Fruit fly (Drosophila melanogaster) whole organism, prepupa: Measurements from ENCODE around the gene eEF1alpha2.
A peak's percentile ranks its signal among the peaks of the same experiment; 100 is the strongest.

Source experiments
- Blimp-1 ChIP-seq: fragments of 200-800 bp; sonication (Bioruptor generic); optimal IDR thresholded peaks from 3 replicates; lab custom pipeline; 2017; ENCODE audit warnings: missing biosample characterization, missing genetic modification characterization, mild to moderate bottlenecking, moderate library complexity, missing genetic modification reagents
- CG10631 ChIP-seq: fragments of 200-800 bp; sonication (Bioruptor generic); optimal IDR thresholded peaks from 2 replicates; lab custom pipeline; 2016; ENCODE audit warnings: missing biosample characterization, missing genetic modification characterization
- CG10669 ChIP-seq: fragments of 200-800 bp; sonication (Bioruptor generic); optimal IDR thresholded peaks from 3 replicates; lab custom pipeline; 2018; ENCODE audit warnings: missing biosample characterization, mild to moderate bottlenecking, missing genetic modification characterization, moderate library complexity
- CG11294 ChIP-seq: fragments of 200-800 bp; sonication (Bioruptor generic); IDR thresholded peaks from 2 replicates; pipeline ENCODE4 v1.3.6; 2022; ENCODE audit warnings: missing biosample characterization, missing genetic modification characterization
- CG11902 ChIP-seq: fragments of 200-800 bp; sonication (Bioruptor generic); optimal IDR thresholded peaks from 3 replicates; lab custom pipeline; 2016; ENCODE audit warnings: missing biosample characterization, missing genetic modification characterization
- CG15336 ChIP-seq: fragments of 200-800 bp; sonication (Bioruptor generic); IDR thresholded peaks from 2 replicates; pipeline ENCODE4 v1.3.6; 2022; ENCODE audit warnings: missing biosample characterization, missing genetic modification characterization
- CG1621 ChIP-seq: fragments of 200-800 bp; sonication (Bioruptor generic); optimal IDR thresholded peaks from 3 replicates; lab custom pipeline; 2018; ENCODE audit warnings: missing biosample characterization, mild to moderate bottlenecking, missing genetic modification characterization
- CG16779 ChIP-seq: fragments of 200-800 bp; sonication (Bioruptor generic); optimal IDR thresholded peaks from 3 replicates; lab custom pipeline; 2017; ENCODE audit warnings: missing biosample characterization, mild to moderate bottlenecking, missing genetic modification characterization
- CG3032 ChIP-seq: fragments of 200-800 bp; optimal IDR thresholded peaks from 2 replicates; lab custom pipeline; 2019; ENCODE audit warnings: missing biosample characterization, mild to moderate bottlenecking, missing genetic modification characterization, moderate library complexity
- CG32006 ChIP-seq: fragments of 200-800 bp; sonication (Bioruptor generic); optimal IDR thresholded peaks from 3 replicates; lab custom pipeline; 2017; ENCODE audit warnings: missing biosample characterization, mild to moderate bottlenecking, missing genetic modification characterization
- CG3919 ChIP-seq: fragments of 200-800 bp; sonication (Bioruptor generic); optimal IDR thresholded peaks from 3 replicates; lab custom pipeline; 2016; ENCODE audit warnings: missing biosample characterization, missing genetic modification characterization
- CG4318 ChIP-seq: fragments of 200-800 bp; sonication (Bioruptor generic); optimal IDR thresholded peaks from 3 replicates; lab custom pipeline; 2017; ENCODE audit warnings: missing biosample characterization, mild to moderate bottlenecking, missing genetic modification characterization
- CG6163 ChIP-seq: fragments of 200-800 bp; sonication (Bioruptor generic); IDR thresholded peaks from 3 replicates; pipeline ENCODE4 v1.3.6; 2022; ENCODE audit warnings: missing biosample characterization, missing genetic modification characterization
- CG6276 ChIP-seq: fragments of 200-800 bp; sonication (Bioruptor generic); optimal IDR thresholded peaks from 2 replicates; lab custom pipeline; 2017; ENCODE audit warnings: missing biosample characterization, mild to moderate bottlenecking, missing genetic modification characterization
- CG6792 ChIP-seq: fragments of 200-800 bp; sonication (Bioruptor generic); optimal IDR thresholded peaks from 3 replicates; lab custom pipeline; 2016; ENCODE audit warnings: missing biosample characterization, missing genetic modification characterization
- CG6808 ChIP-seq: fragments of 200-800 bp; sonication (Bioruptor generic); optimal IDR thresholded peaks from 3 replicates; lab custom pipeline; 2017; ENCODE audit warnings: missing biosample characterization, missing genetic modification characterization, mild to moderate bottlenecking, moderate library complexity, missing genetic modification reagents
- CG8119 ChIP-seq: fragments of 200-800 bp; sonication (Bioruptor generic); IDR thresholded peaks from 3 replicates; pipeline ENCODE4 v1.3.6; 2022; ENCODE audit warnings: missing biosample characterization, missing genetic modification characterization
- Eip75B ChIP-seq: fragments of 200-800 bp; sonication (Bioruptor generic); optimal IDR thresholded peaks from 3 replicates; lab custom pipeline; 2016; ENCODE audit warnings: missing biosample characterization, missing genetic modification characterization
- Eip78C ChIP-seq: fragments of 200-800 bp; sonication (Bioruptor generic); peaks from one replicate; lab custom pipeline; 2016; ENCODE audit warnings: missing biosample characterization, missing genetic modification characterization
- Gug ChIP-seq: fragments of 200-800 bp; sonication (Bioruptor generic); IDR thresholded peaks from 2 replicates; pipeline ENCODE4 v1.3.6; 2022; ENCODE audit warnings: missing biosample characterization, missing genetic modification characterization
- Hr39 ChIP-seq: fragments of 200-800 bp; sonication (Bioruptor generic); optimal IDR thresholded peaks from 2 replicates; lab custom pipeline; 2016; ENCODE audit warnings: missing biosample characterization, missing genetic modification characterization
- Hr4 ChIP-seq: fragments of 200-800 bp; sonication (Bioruptor generic); optimal IDR thresholded peaks from 3 replicates; lab custom pipeline; 2016; ENCODE audit warnings: missing biosample characterization, missing genetic modification characterization
- Lpt ChIP-seq: fragments of 200-800 bp; sonication (Bioruptor generic); optimal IDR thresholded peaks from 3 replicates; lab custom pipeline; 2016; ENCODE audit warnings: missing biosample characterization, missing genetic modification characterization
- OdsH ChIP-seq: fragments of 200-800 bp; sonication (Bioruptor generic); optimal IDR thresholded peaks from 3 replicates; lab custom pipeline; 2016; ENCODE audit warnings: missing biosample characterization, missing genetic modification characterization
- Sox102F ChIP-seq: fragments of 200-800 bp; sonication (Bioruptor generic); optimal IDR thresholded peaks from 2 replicates; lab custom pipeline; 2016; ENCODE audit warnings: missing biosample characterization, mild to moderate bottlenecking, missing genetic modification characterization
- Sox14 ChIP-seq: fragments of 200-800 bp; sonication (Bioruptor generic); optimal IDR thresholded peaks from 3 replicates; lab custom pipeline; 2016; ENCODE audit warnings: missing biosample characterization, missing genetic modification characterization
- Sox15 ChIP-seq: fragments of 200-800 bp; sonication (Bioruptor generic); optimal IDR thresholded peaks from 3 replicates; lab custom pipeline; 2016; ENCODE audit warnings: missing biosample characterization, missing genetic modification characterization
- achi ChIP-seq: fragments of 200-800 bp; sonication (Bioruptor generic); optimal IDR thresholded peaks from 3 replicates; lab custom pipeline; 2016; ENCODE audit warnings: missing biosample characterization, missing genetic modification characterization
- acj6 ChIP-seq: fragments of 200-800 bp; sonication (Bioruptor generic); optimal IDR thresholded peaks from 3 replicates; lab custom pipeline; 2016; ENCODE audit warnings: missing biosample characterization, missing genetic modification characterization
- dac ChIP-seq: fragments of 200-800 bp; sonication (Bioruptor generic); optimal IDR thresholded peaks from 2 replicates; lab custom pipeline; 2017; ENCODE audit warnings: missing biosample characterization, mild to moderate bottlenecking, missing genetic modification characterization
- dsx ChIP-seq: fragments of 200-800 bp; optimal IDR thresholded peaks from 3 replicates; lab custom pipeline; 2019; ENCODE audit warnings: missing biosample characterization, mild to moderate bottlenecking, missing genetic modification characterization, moderate library complexity; ENCODE audit not compliant: poor library complexity, severe bottlenecking
- eg ChIP-seq: fragments of 200-800 bp; sonication (Bioruptor generic); IDR thresholded peaks from 3 replicates; pipeline ENCODE4 v1.3.6; 2022; ENCODE audit warnings: missing biosample characterization, missing genetic modification characterization
- fd59A ChIP-seq: fragments of 200-800 bp; sonication (Bioruptor generic); optimal IDR thresholded peaks from 2 replicates; lab custom pipeline; 2017; ENCODE audit warnings: missing biosample characterization, mild to moderate bottlenecking, missing genetic modification characterization, missing genetic modification reagents
- fd85E ChIP-seq: fragments of 200-800 bp; sonication (Bioruptor generic); optimal IDR thresholded peaks from 3 replicates; lab custom pipeline; 2016; ENCODE audit warnings: missing biosample characterization, missing genetic modification characterization
- fkh ChIP-seq: fragments of 200-800 bp; sonication (Bioruptor generic); optimal IDR thresholded peaks from 3 replicates; lab custom pipeline; 2017; ENCODE audit warnings: missing biosample characterization, mild to moderate bottlenecking, missing genetic modification characterization, moderate library complexity
- lz ChIP-seq: fragments of 200-800 bp; sonication (Bioruptor generic); optimal IDR thresholded peaks from 3 replicates; lab custom pipeline; 2016; ENCODE audit warnings: missing biosample characterization, missing genetic modification characterization
- pdm3 ChIP-seq: fragments of 200-800 bp; sonication (Bioruptor generic); optimal IDR thresholded peaks from 3 replicates; lab custom pipeline; 2016; ENCODE audit warnings: missing biosample characterization, missing genetic modification characterization
- salr ChIP-seq, 2 experiments: fragments of 200-800 bp; sonication (Bioruptor generic); optimal IDR thresholded peaks; 3 replicates each; lab custom pipeline; 2016 to 2018; ENCODE audit warnings: missing biosample characterization in 2 of 2, missing genetic modification characterization in 2 of 2, mild to moderate bottlenecking in 1 of 2
- spab ChIP-seq: fragments of 200-800 bp; sonication (Bioruptor generic); optimal IDR thresholded peaks from 2 replicates; lab custom pipeline; 2017; ENCODE audit warnings: missing biosample characterization, mild to moderate bottlenecking, missing genetic modification characterization, missing genetic modification reagents
- ss ChIP-seq, 2 experiments: fragments of 200-800 bp; sonication (Bioruptor generic); optimal IDR thresholded peaks; 2 replicates in 1 of 2; 3 replicates in 1 of 2; lab custom pipeline; 2017 to 2018; ENCODE audit warnings: mild to moderate bottlenecking in 2 of 2, missing biosample characterization in 2 of 2, missing genetic modification characterization in 2 of 2, moderate library complexity in 1 of 2

Gene eEF1alpha2

DNA sequence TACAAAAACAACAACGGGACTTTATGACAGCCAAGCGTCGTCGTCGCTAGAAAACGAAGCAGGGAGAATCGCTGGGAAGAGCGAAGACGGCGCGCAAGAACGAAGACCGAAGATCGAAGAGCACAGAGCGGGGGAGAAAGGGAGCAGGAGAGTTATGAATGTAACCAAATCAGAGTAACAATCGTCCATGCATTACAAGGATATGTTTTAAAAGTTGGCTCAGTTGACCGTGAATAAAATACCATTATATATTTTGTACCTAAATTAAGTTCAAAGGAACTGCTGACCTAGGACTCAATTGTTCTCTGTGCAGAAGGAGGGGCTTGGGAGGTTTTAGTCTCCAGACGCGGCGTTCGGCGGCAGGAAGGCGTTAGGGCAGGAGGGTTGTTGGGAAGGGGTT lies 16.8 kb upstream of the eEF1alpha2 start:
- TF ChIP-seq CG10669, result no peak
- TF ChIP-seq CG32006 (GFP tag; lab: Kevin White, UChicago), result peak; percentile 51
- TF ChIP-seq salr (GFP tag; optimal IDR thresholded peaks at IDR 0.05; lab: Kevin White, UChicago), result peak in 1 of 2 experiments; percentile 2

DNA sequence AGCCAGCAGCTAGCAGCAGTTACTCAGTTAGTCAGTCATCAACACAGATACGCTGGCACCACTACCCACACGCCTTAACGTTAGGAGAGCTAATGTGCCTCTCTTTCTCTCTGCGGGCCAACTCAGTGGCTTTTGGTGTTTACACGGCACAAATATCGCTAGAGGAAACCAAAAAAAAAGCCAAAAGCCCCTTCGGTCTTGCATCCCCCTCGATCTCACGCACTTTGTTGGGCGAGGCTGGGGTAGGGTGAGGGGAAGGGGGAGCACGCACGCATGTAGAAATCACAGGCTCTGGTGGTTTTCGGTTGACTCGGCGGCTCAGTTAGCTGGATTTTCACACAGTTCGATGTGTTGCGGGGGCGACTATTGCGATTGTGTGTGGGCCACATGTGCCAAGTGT lies 16.3 kb upstream of the eEF1alpha2 start:
- 0 out of 3 replicates have a peak, but pooled peaks have one; percentile 23 for TF ChIP-seq CG6163 (GFP tag; lab: Robert Waterston, UW)
- no peak for TF ChIP-seq fd85E (GFP tag; lab: Kevin White, UChicago)
- TF ChIP-seq Hr39, result no peak
- peak; percentile 23; the same call in 1 of the 2 replicates for TF ChIP-seq CG15336 (GFP tag; lab: Robert Waterston, UW)
- peak; percentile 95 for TF ChIP-seq fkh (GFP tag; lab: Kevin White, UChicago)
- TF ChIP-seq spab (GFP tag; lab: Kevin White, UChicago), result no peak

DNA sequence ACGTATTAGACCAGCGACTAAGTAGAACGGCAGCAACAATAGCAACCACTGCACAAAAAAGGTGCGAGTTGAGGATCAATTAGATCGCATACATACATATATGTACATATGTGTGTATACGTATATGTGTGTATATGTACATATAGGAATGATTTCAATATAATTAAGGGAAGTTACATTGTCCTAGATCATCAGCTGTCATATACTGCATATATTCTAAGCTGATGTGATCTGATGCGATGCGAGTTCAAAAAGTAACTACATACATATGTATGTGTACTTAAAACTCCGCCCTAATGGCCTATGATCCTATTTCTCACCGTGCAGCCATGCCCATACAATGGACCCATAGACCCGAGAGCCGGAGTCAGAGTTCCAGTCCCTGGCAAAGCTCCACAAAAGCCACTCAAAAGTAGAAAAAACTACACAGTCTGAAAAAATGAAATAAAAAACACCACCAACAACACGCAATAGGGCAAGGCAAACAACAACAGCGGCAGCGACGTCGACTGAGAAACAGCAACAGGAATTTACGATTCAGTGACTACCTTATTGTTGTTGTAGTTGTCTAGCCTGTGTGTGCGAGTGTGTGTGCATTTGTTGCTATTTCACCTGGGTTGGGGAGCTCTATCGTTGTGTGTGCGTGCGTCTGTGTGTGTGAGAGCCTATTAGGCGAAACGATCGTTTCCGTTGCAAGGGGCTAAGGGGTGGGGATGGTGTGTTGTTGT lies 14.9 kb upstream of the eEF1alpha2 start:
- TF ChIP-seq Sox102F (GFP tag; lab: Kevin White, UChicago) (no peak), CG3919 (GFP tag; lab: Kevin White, UChicago) (peak; percentile 51), fkh (GFP tag; lab: Kevin White, UChicago) (peak; percentile 21), CG8119 (GFP tag; lab: Robert Waterston, UW) (peak; percentile 65; the same call in 1 of the 3 replicates), pdm3 (GFP tag; lab: Kevin White, UChicago) (peak; percentile 48), CG15336 (GFP tag; lab: Robert Waterston, UW) (peak; percentile 67), Lpt (GFP tag; lab: Kevin White, UChicago) (no peak), acj6 (GFP tag; lab: Kevin White, UChicago) (peak; percentile 34), CG10631 (peak; percentile 67), dac (GFP tag; lab: Kevin White, UChicago) (peak; percentile 33), OdsH (GFP tag; lab: Kevin White, UChicago) (peak; percentile 40), Eip78C (GFP tag; lab: Kevin White, UChicago) (peak; percentile 85), CG6163 (GFP tag; lab: Robert Waterston, UW) (0 out of 3 replicates have a peak, but pooled peaks have one; percentile 23), achi (GFP tag; lab: Kevin White, UChicago) (peak; percentile 38), CG11294 (peak; percentile 40; the same call in 1 of the 2 replicates), CG11902 (GFP tag; lab: Kevin White, UChicago) (no peak), dsx (GFP tag; lab: Kevin White, UChicago) (no peak), lz (GFP tag; lab: Kevin White, UChicago) (no peak), Sox15 (GFP tag; lab: Kevin White, UChicago) (no peak), fd85E (GFP tag; lab: Kevin White, UChicago) (no peak), Sox14 (GFP tag; lab: Kevin White, UChicago) (peak; percentile 63), Eip75B (GFP tag; lab: Kevin White, UChicago) (peak; percentile 36), CG1621 (tag; lab: Kevin White, UChicago) (no peak), CG32006 (GFP tag; lab: Kevin White, UChicago) (peak; percentile 77), salr (GFP tag; optimal IDR thresholded peaks at IDR 0.05; lab: Kevin White, UChicago) (peak in 1 of 2 experiments; percentile 72), CG6276 (peak; percentile 66), ss (GFP tag; optimal IDR thresholded peaks at IDR 0.05; lab: Kevin White, UChicago) (peak in 1 of 2 experiments; percentile 75), CG16779 (tag; lab: Kevin White, UChicago) (peak; percentile 20), CG10669 (no peak), fd59A (GFP tag; lab: Kevin White, UChicago) (peak; percentile 22), CG4318 (GFP tag; lab: Kevin White, UChicago) (peak; percentile 51), CG6808 (GFP tag; lab: Kevin White, UChicago) (peak; percentile 29), Hr4 (peak; percentile 61), CG6792 (no peak), CG3032 (tag; lab: Kevin White, UChicago) (peak; percentile 9), Blimp-1 (no peak), Gug (GFP tag; lab: Robert Waterston, UW) (peak; percentile 43; the same call in 1 of the 2 replicates), eg (GFP tag; lab: Robert Waterston, UW) (no peak; the same call in 1 of the 3 replicates)
- TF ChIP-seq, all 60 proteins: peak for 26
